Fruit fly (Drosophila melanogaster) whole organism, embryonic: ENCODE results near the gene Plod.

Source experiments
- Blimp-1 ChIP-seq: fragments of 200-800 bp; sonication (Bioruptor generic); optimal IDR thresholded peaks from 3 replicates; lab custom pipeline; 2018; ENCODE audit warnings: missing biosample characterization, missing genetic modification characterization, mild to moderate bottlenecking, moderate library complexity, missing genetic modification reagents
- CG10209 ChIP-seq: fragments of 200-800 bp; sonication (Bioruptor generic); optimal IDR thresholded peaks from 3 replicates; lab custom pipeline; 2017; ENCODE audit warnings: missing biosample characterization, mild to moderate bottlenecking, missing genetic modification characterization, missing genetic modification reagents
- CG11695 ChIP-seq: fragments of 200-800 bp; sonication (Bioruptor generic); IDR thresholded peaks from 3 replicates; pipeline ENCODE4 v1.3.6; 2022; ENCODE audit warnings: missing biosample characterization, missing genetic modification characterization
- CG12236 ChIP-seq: fragments of 200-800 bp; sonication (Bioruptor generic); optimal IDR thresholded peaks from 2 replicates; lab custom pipeline; 2016; ENCODE audit warnings: missing biosample characterization, missing genetic modification characterization
- CG14667 ChIP-seq: fragments of 200-800 bp; sonication (Bioruptor generic); IDR thresholded peaks from 2 replicates; pipeline ENCODE4 v1.3.6; 2022; ENCODE audit warnings: missing biosample characterization, missing genetic modification characterization
- CG16815 ChIP-seq: fragments of 200-800 bp; sonication (Bioruptor generic); optimal IDR thresholded peaks from 3 replicates; lab custom pipeline; 2017; ENCODE audit warnings: missing biosample characterization, mild to moderate bottlenecking, missing genetic modification characterization
- CG17802 ChIP-seq: fragments of 200-800 bp; sonication (Bioruptor generic); optimal IDR thresholded peaks from 2 replicates; lab custom pipeline; 2018; ENCODE audit warnings: missing biosample characterization, mild to moderate bottlenecking, missing genetic modification characterization, moderate library complexity
- CG18764 ChIP-seq: fragments of 200-800 bp; sonication (Bioruptor generic); optimal IDR thresholded peaks from 3 replicates; lab custom pipeline; 2016; ENCODE audit warnings: missing biosample characterization, missing genetic modification characterization
- CG2875 ChIP-seq: fragments of 200-800 bp; sonication (Bioruptor generic); optimal IDR thresholded peaks from 2 replicates; lab custom pipeline; 2017; ENCODE audit warnings: missing biosample characterization, mild to moderate bottlenecking, missing genetic modification characterization, missing genetic modification reagents
- CG30431 ChIP-seq: fragments of 200-800 bp; sonication (Bioruptor generic); optimal IDR thresholded peaks from 2 replicates; lab custom pipeline; 2017; ENCODE audit warnings: missing biosample characterization, missing genetic modification characterization
- CG33557 ChIP-seq: fragments of 200-800 bp; sonication (Bioruptor generic); optimal IDR thresholded peaks from 2 replicates; lab custom pipeline; 2019; ENCODE audit warnings: missing biosample characterization, mild to moderate bottlenecking, missing genetic modification characterization, moderate library complexity
- CG4707 ChIP-seq: fragments of 200-800 bp; sonication (Bioruptor generic); optimal IDR thresholded peaks from 2 replicates; lab custom pipeline; 2018; ENCODE audit warnings: missing biosample characterization, mild to moderate bottlenecking, missing genetic modification characterization, moderate library complexity
- CG7271 ChIP-seq: fragments of 200-800 bp; sonication (Bioruptor generic); optimal IDR thresholded peaks from 2 replicates; lab custom pipeline; 2018; ENCODE audit warnings: missing biosample characterization, mild to moderate bottlenecking, missing genetic modification characterization, moderate library complexity
- CG8359 ChIP-seq: fragments of 200-800 bp; sonication (Bioruptor generic); optimal IDR thresholded peaks from 2 replicates; lab custom pipeline; 2017; ENCODE audit warnings: missing biosample characterization, mild to moderate bottlenecking, missing genetic modification characterization, borderline replicate concordance
- Camta ChIP-seq: fragments of 200-800 bp; sonication (Bioruptor generic); optimal IDR thresholded peaks from 2 replicates; lab custom pipeline; 2016; ENCODE audit warnings: missing biosample characterization, missing genetic modification characterization
- Deaf1 ChIP-seq: fragments of 200-800 bp; optimal IDR thresholded peaks from 3 replicates; lab custom pipeline; 2019; ENCODE audit warnings: missing biosample characterization, mild to moderate bottlenecking, missing genetic modification characterization, moderate library complexity
- Dek ChIP-seq: fragments of 200-800 bp; sonication (Bioruptor generic); optimal IDR thresholded peaks from 3 replicates; lab custom pipeline; 2019; ENCODE audit warnings: missing biosample characterization, mild to moderate bottlenecking, missing genetic modification characterization, moderate library complexity
- Gsc ChIP-seq: fragments of 200-800 bp; sonication (Bioruptor generic); IDR thresholded peaks from 2 replicates; pipeline ENCODE4 v1.3.6; 2022; ENCODE audit warnings: missing biosample characterization, missing genetic modification characterization
- Hr78 ChIP-seq, 2 experiments: fragments of 200-800 bp in 1 of 2; fragments of >200 bp in 1 of 2; sonication (Bioruptor generic) in 1 of 2; optimal IDR thresholded peaks; 2 replicates each; lab custom pipeline; 2017 to 2019; ENCODE audit warnings: missing biosample characterization in 2 of 2, missing genetic modification characterization in 2 of 2, mild to moderate bottlenecking in 1 of 2, moderate library complexity in 1 of 2
- Jarid2 ChIP-seq: fragments of 200-800 bp; sonication (Bioruptor generic); optimal IDR thresholded peaks from 3 replicates; lab custom pipeline; 2017; ENCODE audit warnings: mild to moderate bottlenecking, missing biosample characterization, missing genetic modification reagents, missing genetic modification characterization
- Kr ChIP-seq: fragments of 200-800 bp; sonication (Bioruptor generic); optimal IDR thresholded peaks from 2 replicates; lab custom pipeline; 2017; ENCODE audit warnings: missing biosample characterization, mild to moderate bottlenecking, missing genetic modification characterization
- Med ChIP-seq: fragments of 200-800 bp; sonication (Bioruptor generic); peaks from one replicate; lab custom pipeline; 2016; ENCODE audit warnings: missing biosample characterization, missing genetic modification characterization, mild to moderate bottlenecking, inconsistent platforms, moderate library complexity
- Myb ChIP-seq: fragments of 200-800 bp; sonication (Bioruptor generic); optimal IDR thresholded peaks from 2 replicates; lab custom pipeline; 2016; ENCODE audit warnings: missing biosample characterization, missing genetic modification characterization
- NK7.1 ChIP-seq: fragments of 200-800 bp; sonication (Bioruptor generic); optimal IDR thresholded peaks from 3 replicates; lab custom pipeline; 2016; ENCODE audit warnings: missing biosample characterization, missing genetic modification characterization
- Spps ChIP-seq: fragments of 200-800 bp; sonication (Bioruptor generic); optimal IDR thresholded peaks from 2 replicates; lab custom pipeline; 2018; ENCODE audit warnings: missing biosample characterization, mild to moderate bottlenecking, missing genetic modification characterization
- Stat92E ChIP-seq, 3 experiments: fragments of >200 bp in 2 of 3; fragments of 200-800 bp in 1 of 3; sonication (Bioruptor generic) in 1 of 3; optimal IDR thresholded peaks; 2 replicates each; lab custom pipeline; 2017 to 2019; ENCODE audit warnings: missing biosample characterization in 3 of 3, missing genetic modification characterization in 3 of 3, mild to moderate bottlenecking in 1 of 3, moderate library complexity in 1 of 3
- Xrp1 ChIP-seq: fragments of 200-800 bp; sonication (Bioruptor generic); IDR thresholded peaks from 2 replicates; pipeline ENCODE4 v1.3.6; 2022; ENCODE audit warnings: missing biosample characterization, missing genetic modification characterization
- ato ChIP-seq: fragments of 200-800 bp; sonication (Bioruptor generic); IDR thresholded peaks from 2 replicates; pipeline ENCODE4 v1.3.6; 2022; ENCODE audit warnings: missing biosample characterization, missing genetic modification characterization; ENCODE audit not compliant: partially characterized antibody
- cg ChIP-seq: fragments of 200-800 bp; sonication (Bioruptor generic); optimal IDR thresholded peaks from 3 replicates; lab custom pipeline; 2019; ENCODE audit warnings: missing biosample characterization, mild to moderate bottlenecking, missing genetic modification characterization, moderate library complexity
- croc ChIP-seq: fragments of 200-800 bp; sonication (Bioruptor generic); conservative IDR thresholded peaks from 3 replicates; pipeline ENCODE4 v1.3.6; 2022; ENCODE audit warnings: missing biosample characterization, missing genetic modification characterization
- cwo ChIP-seq: fragments of 200-800 bp; sonication (Bioruptor generic); optimal IDR thresholded peaks from 3 replicates; lab custom pipeline; 2017; ENCODE audit warnings: missing biosample characterization, missing genetic modification characterization, mild to moderate bottlenecking, moderate library complexity, missing genetic modification reagents
- fd3F ChIP-seq: fragments of 200-800 bp; sonication (Bioruptor generic); optimal IDR thresholded peaks from 2 replicates; lab custom pipeline; 2018; ENCODE audit warnings: missing biosample characterization, mild to moderate bottlenecking, missing genetic modification characterization, moderate library complexity
- fd64A ChIP-seq: fragments of 200-800 bp; sonication (Bioruptor generic); optimal IDR thresholded peaks from 3 replicates; lab custom pipeline; 2018; ENCODE audit warnings: missing biosample characterization, mild to moderate bottlenecking, missing genetic modification characterization
- ken ChIP-seq: fragments of 200-800 bp; sonication (Bioruptor generic); IDR thresholded peaks from 3 replicates; pipeline ENCODE4 v1.3.6; 2022; ENCODE audit warnings: missing biosample characterization, missing genetic modification characterization
- kni ChIP-seq: fragments of 200-800 bp; sonication (Bioruptor generic); optimal IDR thresholded peaks from 3 replicates; lab custom pipeline; 2017; ENCODE audit warnings: mild to moderate bottlenecking, missing biosample characterization, missing genetic modification reagents, missing genetic modification characterization
- nau ChIP-seq: fragments of 200-800 bp; sonication (Bioruptor generic); optimal IDR thresholded peaks from 3 replicates; lab custom pipeline; 2017; ENCODE audit warnings: missing biosample characterization, mild to moderate bottlenecking, missing genetic modification characterization, missing genetic modification reagents
- nerfin-1 ChIP-seq: fragments of 200-800 bp; sonication (Bioruptor generic); optimal IDR thresholded peaks from 3 replicates; lab custom pipeline; 2019; ENCODE audit warnings: missing biosample characterization, mild to moderate bottlenecking, missing genetic modification characterization, moderate library complexity
- oc ChIP-seq: fragments of 200-800 bp; sonication (Bioruptor generic); optimal IDR thresholded peaks from 2 replicates; lab custom pipeline; 2018; ENCODE audit warnings: missing biosample characterization, mild to moderate bottlenecking, missing genetic modification characterization, moderate library complexity
- pros ChIP-seq: fragments of 200-800 bp; sonication (Bioruptor generic); optimal IDR thresholded peaks from 3 replicates; lab custom pipeline; 2019; ENCODE audit warnings: missing biosample characterization, mild to moderate bottlenecking, missing genetic modification characterization, moderate library complexity
- psq ChIP-seq: fragments of 200-800 bp; sonication (Bioruptor generic); optimal IDR thresholded peaks from 2 replicates; lab custom pipeline; 2017; ENCODE audit warnings: missing biosample characterization, missing genetic modification characterization
- ranshi ChIP-seq: fragments of 200-800 bp; sonication (Bioruptor generic); IDR thresholded peaks from 2 replicates; pipeline ENCODE4 v1.3.6; 2022; ENCODE audit warnings: missing biosample characterization, missing genetic modification characterization
- row ChIP-seq: fragments of 200-800 bp; sonication (Bioruptor generic); IDR thresholded peaks from 3 replicates; pipeline ENCODE4 v1.3.6; 2022; ENCODE audit warnings: missing biosample characterization, missing genetic modification characterization
- sd ChIP-seq: fragments of 200-800 bp; sonication (Bioruptor generic); optimal IDR thresholded peaks from 3 replicates; lab custom pipeline; 2018; ENCODE audit warnings: missing biosample characterization, mild to moderate bottlenecking, missing genetic modification characterization, moderate library complexity
- sens ChIP-seq: fragments of 200-800 bp; sonication (Bioruptor generic); peaks from one replicate; lab custom pipeline; 2016; ENCODE audit warnings: missing biosample characterization, missing genetic modification characterization
- tap ChIP-seq: fragments of 200-800 bp; optimal IDR thresholded peaks from 3 replicates; lab custom pipeline; 2019; ENCODE audit warnings: missing biosample characterization, mild to moderate bottlenecking, missing genetic modification characterization, moderate library complexity
- tna ChIP-seq: fragments of 200-800 bp; sonication (Bioruptor generic); IDR thresholded peaks from 2 replicates; pipeline ENCODE4 v1.3.6; 2022; ENCODE audit warnings: missing biosample characterization, missing genetic modification characterization; ENCODE audit not compliant: partially characterized antibody
- vvl ChIP-seq: fragments of 200-800 bp; sonication (Bioruptor generic); IDR thresholded peaks from 2 replicates; pipeline ENCODE4 v1.3.6; 2022; ENCODE audit warnings: missing biosample characterization, missing genetic modification characterization

The Plod gene

DNA sequence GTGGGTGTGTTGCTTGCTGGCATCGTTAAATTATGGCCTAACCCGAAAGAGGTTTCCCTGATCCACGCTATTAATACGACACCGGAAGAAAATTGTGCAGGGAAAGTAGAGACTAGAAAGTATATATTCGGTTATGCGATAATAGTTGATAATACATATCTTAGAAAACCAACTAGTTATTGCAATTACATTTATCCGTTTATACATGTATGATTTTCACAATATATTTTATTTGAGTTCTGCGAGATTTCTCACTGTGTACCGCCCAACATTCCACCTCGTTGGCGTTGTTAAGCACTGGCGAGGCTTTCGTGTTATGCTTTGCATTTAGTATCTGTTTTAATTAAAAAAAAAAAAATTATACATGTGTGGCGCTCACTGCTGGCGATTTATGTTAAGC is 50.4 kb downstream of the Plod start (continued):
- TF ChIP-seq Spps (tag; lab: Kevin White, UChicago) (no peak), CG14667 (GFP tag; lab: Robert Waterston, UW) (0 out of 2 replicates have a peak, but pooled peaks have one; percentile 22), tna (GFP tag; lab: Robert Waterston, UW) (no peak), CG30431 (GFP tag; lab: Kevin White, UChicago) (peak; percentile 6)

DNA sequence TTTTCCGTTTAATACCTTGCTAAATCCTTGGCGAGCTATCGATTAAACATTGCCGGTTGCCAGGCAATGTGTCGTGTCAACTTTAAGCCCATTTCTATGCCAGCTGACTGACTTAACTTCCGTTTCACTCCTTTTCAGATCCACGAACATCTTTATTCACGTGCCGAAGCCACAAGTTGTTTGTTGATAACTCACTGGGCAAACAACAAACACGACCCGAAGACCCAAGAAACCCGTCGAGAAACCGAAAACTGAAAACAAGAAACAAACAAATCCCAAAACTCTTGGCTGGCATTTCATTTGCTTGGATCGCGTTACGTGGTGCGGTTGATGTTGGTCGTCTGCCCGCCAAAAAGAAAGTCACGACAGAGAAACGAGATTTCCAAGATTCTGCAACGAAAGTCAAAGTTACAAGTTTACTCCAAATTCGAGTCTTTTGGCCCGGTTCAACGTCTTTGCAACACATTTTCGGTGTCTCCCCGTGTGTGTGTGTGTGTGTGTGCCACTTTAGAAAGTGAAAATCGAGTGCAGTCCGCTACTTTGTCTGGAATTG is 55.0 kb downstream of the Plod start, which contains the start of gene CG6216:
TSS of gene CG6216 (minus strand) at position 51 of the 553 bp plus-strand sequence.
- TF ChIP-seq CG16815 (GFP tag; lab: Kevin White, UChicago) (no peak), Xrp1 (GFP tag; lab: Robert Waterston, UW) (0 out of 2 replicates have a peak, but pooled peaks have one; percentile 15), oc (tag; lab: Kevin White, UChicago) (peak; percentile 38), CG12236 (GFP tag; lab: Kevin White, UChicago) (no peak), row (GFP tag; lab: Robert Waterston, UW) (no peak), tna (GFP tag; lab: Robert Waterston, UW) (no peak), kni (peak; percentile 73), CG7271 (tag; lab: Kevin White, UChicago) (no peak), NK7.1 (GFP tag; lab: Kevin White, UChicago) (no peak), CG4707 (GFP tag; lab: Kevin White, UChicago) (peak; percentile 12), CG8359 (GFP tag; lab: Kevin White, UChicago) (no peak), sens (GFP tag; lab: Kevin White, UChicago) (peak; percentile 62), Myb (GFP tag; lab: Kevin White, UChicago) (no peak), Hr78 (GFP tag; optimal IDR thresholded peaks at IDR 0.05; lab: Kevin White, UChicago) (peak in 1 of 2 experiments; percentile 38), ken (GFP tag; lab: Robert Waterston, UW) (no peak), Dek (no peak), cg (peak; percentile 1), CG10209 (GFP tag; lab: Kevin White, UChicago) (no peak), Kr (GFP tag; lab: Kevin White, UChicago) (no peak), vvl (peak; percentile 8; the same call in 1 of the 2 replicates), fd64A (GFP tag; lab: Kevin White, UChicago) (no peak), CG17802 (no peak), Jarid2 (GFP tag; lab: Kevin White, UChicago) (no peak), CG18764 (no peak), tap (tag; lab: Kevin White, UChicago) (no peak), nau (GFP tag; lab: Kevin White, UChicago) (no peak), psq (no peak), Blimp-1 (GFP tag; lab: Kevin White, UChicago) (peak; percentile 99), pros (GFP tag; lab: Kevin White, UChicago) (peak; percentile 96), Gsc (no peak), croc (no peak), Camta (GFP tag; lab: Kevin White, UChicago) (no peak), CG33557 (GFP tag; lab: Kevin White, UChicago) (peak; percentile 26), Stat92E (GFP tag; optimal IDR thresholded peaks at IDR 0.05; lab: Kevin White, UChicago) (peak in 1 of 3 experiments; percentile 3), cwo (GFP tag; lab: Kevin White, UChicago) (peak; percentile 7), Deaf1 (tag; lab: Kevin White, UChicago) (peak; percentile 78), fd3F (GFP tag; lab: Kevin White, UChicago) (no peak), ranshi (GFP tag; lab: Robert Waterston, UW) (no peak), CG2875 (GFP tag; lab: Kevin White, UChicago) (peak; percentile 38), nerfin-1 (tag; lab: Kevin White, UChicago) (no peak), sd (peak; percentile 24), ato (GFP tag; lab: Robert Waterston, UW) (no peak), CG11695 (no peak), Med (peak; percentile 45)
